Worm (Caenorhabditis elegans) whole organism, L4 larva: ENCODE results near the gene C45B2.1.

Experiments used
- D1046.2 ChIP-seq: fragments of 200-800 bp; sonication (Bioruptor generic); IDR thresholded peaks from 2 replicates; pipeline ENCODE4 v1.3.6; 2022; ENCODE audit warnings: missing genetic modification characterization, missing compliant biosample characterization
- F37D6.2 ChIP-seq: sonication (generic microtip); optimal IDR thresholded peaks from 2 replicates; lab custom pipeline; 2016; ENCODE audit warnings: mild to moderate bottlenecking, missing genetic modification characterization, missing compliant biosample characterization
- F44E2.7 ChIP-seq: fragments of 200-800 bp; sonication (Bioruptor generic); IDR thresholded peaks from 2 replicates; pipeline ENCODE4 v2.1.2; 2022; ENCODE audit warnings: missing genetic modification characterization, missing compliant biosample characterization
- F49E8.2 ChIP-seq: sonication (generic microtip); optimal IDR thresholded peaks from 2 replicates; lab custom pipeline; 2016; ENCODE audit warnings: missing compliant biosample characterization, mild to moderate bottlenecking, missing genetic modification characterization, borderline replicate concordance
- R02D3.7 ChIP-seq: fragments of 150-350 bp; sonication (generic microtip); optimal IDR thresholded peaks from 3 replicates; lab custom pipeline; 2014; ENCODE audit warnings: missing biosample characterization, missing genetic modification characterization
- Y105C5A.15 ChIP-seq: fragments of 200-800 bp; sonication (Bioruptor generic); IDR thresholded peaks from 2 replicates; pipeline ENCODE4 v1.3.6; 2022; ENCODE audit warnings: missing genetic modification characterization, missing compliant biosample characterization
- Y48G9A.11 ChIP-seq: fragments of 200-800 bp; sonication (Bioruptor generic); IDR thresholded peaks from 2 replicates; pipeline ENCODE4 v1.3.6; 2022; ENCODE audit warnings: missing genetic modification reagents, missing genetic modification characterization, missing compliant biosample characterization
- Y5F2A.4 ChIP-seq: fragments of 200-800 bp; sonication (Bioruptor generic); optimal IDR thresholded peaks from 2 replicates; lab custom pipeline; 2018; ENCODE audit warnings: mild to moderate bottlenecking, missing genetic modification characterization, missing compliant biosample characterization
- ZK546.5 ChIP-seq, 2 experiments: sonication (generic microtip); optimal IDR thresholded peaks; 2 replicates each; lab custom pipeline; 2017; ENCODE audit warnings: missing biosample characterization in 2 of 2, missing genetic modification characterization in 2 of 2
- aha-1 ChIP-seq: fragments of 150-350 bp; peaks from one replicate; lab custom pipeline; 2014; ENCODE audit warnings: missing biosample characterization, missing genetic modification characterization
- arid-1 ChIP-seq: fragments of 200-800 bp; sonication (Bioruptor generic); conservative IDR thresholded peaks from 2 replicates; pipeline ENCODE4 v1.3.6; 2022; ENCODE audit warnings: missing genetic modification reagents, missing genetic modification characterization, missing compliant biosample characterization
- attf-4 ChIP-seq: sonication (generic microtip); optimal IDR thresholded peaks from 3 replicates; lab custom pipeline; 2017; ENCODE audit warnings: missing biosample characterization, missing genetic modification characterization
- ceh-20 ChIP-seq: fragments of 200-800 bp; sonication (Bioruptor generic); IDR thresholded peaks from 2 replicates; pipeline ENCODE4 v1.3.6; 2022; ENCODE audit warnings: missing genetic modification reagents, missing genetic modification characterization, missing compliant biosample characterization
- ceh-32 ChIP-seq: sonication (generic microtip); optimal IDR thresholded peaks from 2 replicates; lab custom pipeline; 2016; ENCODE audit warnings: mild to moderate bottlenecking, missing genetic modification characterization, missing compliant biosample characterization; ENCODE audit not compliant: poor library complexity
- ceh-62 ChIP-seq: sonication (generic microtip); optimal IDR thresholded peaks from 2 replicates; lab custom pipeline; 2017; ENCODE audit warnings: missing biosample characterization, missing genetic modification characterization
- daf-19 ChIP-seq: fragments of 200-800 bp; sonication (Bioruptor generic); conservative IDR thresholded peaks from 2 replicates; pipeline ENCODE4 v1.3.6; 2022; ENCODE audit warnings: missing genetic modification characterization, missing compliant biosample characterization
- dmd-6 ChIP-seq: fragments of 200-800 bp; sonication (Bioruptor generic); IDR thresholded peaks from 2 replicates; pipeline ENCODE4 v1.3.6; 2022; ENCODE audit warnings: missing genetic modification reagents, missing genetic modification characterization, missing compliant biosample characterization
- duxl-1 ChIP-seq: sonication (generic microtip); optimal IDR thresholded peaks from 2 replicates; lab custom pipeline; 2016; ENCODE audit warnings: mild to moderate bottlenecking, missing genetic modification characterization, moderate library complexity, missing compliant biosample characterization; ENCODE audit not compliant: poor library complexity
- fos-1 ChIP-seq: fragments of 150-350 bp; optimal IDR thresholded peaks from 2 replicates; lab custom pipeline; 2014; ENCODE audit warnings: missing biosample characterization, missing genetic modification characterization
- hif-1 ChIP-seq, 2 experiments: sonication (generic microtip); optimal IDR thresholded peaks; 2 replicates each; lab custom pipeline; 2016 to 2017; ENCODE audit warnings: missing compliant biosample characterization in 2 of 2, missing genetic modification characterization in 2 of 2, missing genetic modification reagents in 2 of 2, missing genotype in 2 of 2, mild to moderate bottlenecking in 1 of 2
- hlh-11 ChIP-seq: fragments of 200-800 bp; sonication (Bioruptor generic); optimal IDR thresholded peaks from 2 replicates; lab custom pipeline; 2018; ENCODE audit warnings: mild to moderate bottlenecking, missing genetic modification characterization, missing compliant biosample characterization
- hmg-1.1 ChIP-seq: fragments of 200-800 bp; sonication (Bioruptor generic); IDR thresholded peaks from 2 replicates; pipeline ENCODE4 v1.3.6; 2022; ENCODE audit warnings: missing genetic modification reagents, missing genetic modification characterization, missing compliant biosample characterization
- jun-1 ChIP-seq: fragments of 150-350 bp; optimal IDR thresholded peaks from 2 replicates; lab custom pipeline; 2014; ENCODE audit warnings: missing biosample characterization, missing genetic modification reagents, missing genetic modification characterization
- lin-1 ChIP-seq: fragments of 200-800 bp; sonication (Bioruptor generic); IDR thresholded peaks from 2 replicates; pipeline ENCODE4 v1.3.6; 2022; ENCODE audit warnings: missing genetic modification reagents, missing genetic modification characterization, missing compliant biosample characterization
- lin-15B ChIP-seq: fragments of 150-350 bp; sonication (generic microtip); optimal IDR thresholded peaks from 3 replicates; lab custom pipeline; 2014; ENCODE audit warnings: missing biosample characterization, missing genetic modification characterization
- lir-3 ChIP-seq: sonication (generic microtip); optimal IDR thresholded peaks from 2 replicates; lab custom pipeline; 2016; ENCODE audit warnings: mild to moderate bottlenecking, missing genetic modification characterization, missing compliant biosample characterization
- lsy-2 ChIP-seq, 2 experiments: fragments of 150-350 bp in 1 of 2; sonication (generic microtip) in 1 of 2; optimal IDR thresholded peaks; 2 replicates each; lab custom pipeline; 2014 to 2017; ENCODE audit warnings: missing biosample characterization in 2 of 2, missing genetic modification characterization in 2 of 2
- mdl-1 ChIP-seq, 2 experiments: fragments of 150-350 bp in 1 of 2; sonication (generic microtip) in 1 of 2; optimal IDR thresholded peaks; 2 replicates each; lab custom pipeline; 2014 to 2017; ENCODE audit warnings: missing biosample characterization in 2 of 2, missing genetic modification characterization in 2 of 2
- mep-1 ChIP-seq: fragments of 150-350 bp; sonication (generic microtip); optimal IDR thresholded peaks from 3 replicates; lab custom pipeline; 2014; ENCODE audit warnings: missing biosample characterization, missing genetic modification characterization
- mes-2 ChIP-seq: sonication (generic microtip); optimal IDR thresholded peaks from 2 replicates; lab custom pipeline; 2016; ENCODE audit warnings: missing genotype, mild to moderate bottlenecking, missing genetic modification characterization, missing compliant biosample characterization; ENCODE audit not compliant: poor library complexity, severe bottlenecking
- mxl-2 ChIP-seq: fragments of 200-800 bp; sonication (Bioruptor generic); conservative IDR thresholded peaks from 2 replicates; pipeline ENCODE4 v1.3.6; 2022; ENCODE audit warnings: missing genetic modification reagents, missing genetic modification characterization, missing compliant biosample characterization
- nhr-10 ChIP-seq: fragments of 150-350 bp; optimal IDR thresholded peaks from 2 replicates; lab custom pipeline; 2014; ENCODE audit warnings: missing biosample characterization, missing genetic modification characterization
- nhr-102 ChIP-seq: sonication (generic microtip); optimal IDR thresholded peaks from 2 replicates; lab custom pipeline; 2016; ENCODE audit warnings: mild to moderate bottlenecking, missing genetic modification characterization, moderate library complexity, missing compliant biosample characterization
- nhr-28 ChIP-seq: fragments of 150-350 bp; optimal IDR thresholded peaks from 2 replicates; lab custom pipeline; 2014; ENCODE audit warnings: missing biosample characterization, missing genetic modification characterization
- nhr-48 ChIP-seq: sonication (generic microtip); optimal IDR thresholded peaks from 2 replicates; lab custom pipeline; 2016; ENCODE audit warnings: mild to moderate bottlenecking, missing genetic modification characterization, missing compliant biosample characterization
- nhr-76 ChIP-seq: fragments of 150-350 bp; optimal IDR thresholded peaks from 2 replicates; lab custom pipeline; 2014; ENCODE audit warnings: missing biosample characterization, missing genetic modification characterization
- nhr-77 ChIP-seq: fragments of 150-350 bp; optimal IDR thresholded peaks from 2 replicates; lab custom pipeline; 2014; ENCODE audit warnings: missing biosample characterization, missing genetic modification characterization
- php-3 ChIP-seq: fragments of 200-800 bp; sonication (Bioruptor generic); IDR thresholded peaks from 2 replicates; pipeline ENCODE4 v1.3.6; 2022; ENCODE audit warnings: missing genetic modification reagents, missing genetic modification characterization, missing compliant biosample characterization
- pqm-1 ChIP-seq: sonication (generic microtip); optimal IDR thresholded peaks from 2 replicates; lab custom pipeline; 2017; ENCODE audit warnings: missing biosample characterization, missing genetic modification characterization
- rbr-2 ChIP-seq: sonication (generic microtip); optimal IDR thresholded peaks from 2 replicates; lab custom pipeline; 2016; ENCODE audit warnings: missing genotype, missing genetic modification characterization, missing compliant biosample characterization
- set-16 ChIP-seq: fragments of 200-800 bp; sonication (Bioruptor generic); IDR thresholded peaks from 2 replicates; pipeline ENCODE4 v1.3.6; 2022; ENCODE audit warnings: missing genetic modification reagents, missing genetic modification characterization, missing compliant biosample characterization
- snpc-1.2 ChIP-seq: fragments of 200-800 bp; sonication (Bioruptor generic); IDR thresholded peaks from 2 replicates; pipeline ENCODE4 v1.3.6; 2022; ENCODE audit warnings: missing genetic modification reagents, missing genetic modification characterization, missing compliant biosample characterization
- tag-97 ChIP-seq: fragments of 200-800 bp; sonication (Bioruptor generic); IDR thresholded peaks from 2 replicates; pipeline ENCODE4 v1.3.6; 2022; ENCODE audit warnings: missing genetic modification characterization, missing compliant biosample characterization
- unc-39 ChIP-seq: sonication (generic microtip); optimal IDR thresholded peaks from 2 replicates; lab custom pipeline; 2017; ENCODE audit warnings: missing biosample characterization, missing genetic modification characterization
- unc-62 ChIP-seq, 3 experiments: fragments of 150-350 bp in 1 of 3; sonication (generic microtip); optimal IDR thresholded peaks in 2 of 3; peaks in 1 of 3; 1 replicate in 1 of 3; 2 replicates in 2 of 3; lab custom pipeline; 2014 to 2017; ENCODE audit warnings: missing biosample characterization in 3 of 3, missing genetic modification characterization in 3 of 3, missing genetic modification reagents in 3 of 3, missing genotype in 1 of 3
- zfp-2 ChIP-seq: sonication (generic microtip); optimal IDR thresholded peaks from 2 replicates; lab custom pipeline; 2016; ENCODE audit warnings: mild to moderate bottlenecking, missing genetic modification characterization, missing compliant biosample characterization

The C45B2.1 gene

ce11 chrX:6128225-6128686, 42.3 kb downstream of the C45B2.1 start, which contains the start of gene C15H9.9 (continued):
- TF ChIP-seq hmg-1.1: peak; percentile 52; the same call in 1 of the 2 replicates
- TF ChIP-seq F49E8.2: no peak
- peak in 1 of 2 experiments; percentile 24 for TF ChIP-seq unc-62 (GFP tag; optimal IDR thresholded peaks at IDR 0.05 in 1 of 2; lab: Kevin White, UChicago)
- no peak for TF ChIP-seq unc-62 (tag; optimal IDR thresholded peaks at IDR 0.05; lab: Kevin White, UChicago)
- TF ChIP-seq lir-3 (tag; lab: Kevin White, UChicago): no peak
- peak; percentile 37 for TF ChIP-seq mep-1
- no peak for TF ChIP-seq daf-19 (GFP tag; lab: Robert Waterston, UW)
- no peak for TF ChIP-seq duxl-1 (tag; lab: Kevin White, UChicago)
- no peak for TF ChIP-seq mxl-2 (GFP tag; lab: Robert Waterston, UW)
- no peak for TF ChIP-seq unc-39
- TF ChIP-seq pqm-1 (tag; lab: Kevin White, UChicago): no peak
- no peak for TF ChIP-seq arid-1 (GFP tag; lab: Robert Waterston, UW)
- TF ChIP-seq nhr-10 (tag; lab: Kevin White, UChicago): no peak
- TF ChIP-seq lin-1 (GFP tag; lab: Robert Waterston, UW): no peak
- peak; percentile 98 for TF ChIP-seq aha-1
- peak; percentile 2 for TF ChIP-seq rbr-2 (tag; lab: Kevin White, UChicago)

ce11 chrX:6128773-6129172, 42.8 kb downstream of the C45B2.1 start:
- TF ChIP-seq ceh-20 (GFP tag; lab: Robert Waterston, UW): no peak
- peak in 1 of 2 experiments; percentile 88 for TF ChIP-seq unc-62 (GFP tag; optimal IDR thresholded peaks at IDR 0.05 in 1 of 2; lab: Kevin White, UChicago)
- no peak for TF ChIP-seq unc-62 (tag; optimal IDR thresholded peaks at IDR 0.05; lab: Kevin White, UChicago)

- TF ChIP-seq lin-15B (tag; lab: Kevin White, UChicago) (no peak), F37D6.2 (no peak), nhr-77 (tag; lab: Kevin White, UChicago) (peak; percentile 34), mes-2 (tag; lab: Kevin White, UChicago) (peak; percentile 32), hif-1 (tag; optimal IDR thresholded peaks at IDR 0.05; lab: Kevin White, UChicago) (no peak), duxl-1 (tag; lab: Kevin White, UChicago) (no peak), dmd-6 (GFP tag; lab: Robert Waterston, UW) (peak; percentile 85), nhr-10 (tag; lab: Kevin White, UChicago) (no peak), snpc-1.2 (GFP tag; lab: Robert Waterston, UW) (no peak), fos-1 (no peak), D1046.2 (GFP tag; lab: Robert Waterston, UW) (no peak), mdl-1 (tag; optimal IDR thresholded peaks at IDR 0.05; lab: Kevin White, UChicago) (peak in 1 of 2 experiments; percentile 26), Y5F2A.4 (GFP tag; lab: Kevin White, UChicago) (no peak), Y105C5A.15 (GFP tag; lab: Robert Waterston, UW) (no peak), tag-97 (GFP tag; lab: Robert Waterston, UW) (no peak), nhr-28 (peak; percentile 79), ceh-62 (tag; lab: Kevin White, UChicago) (no peak), unc-62 (GFP tag; optimal IDR thresholded peaks at IDR 0.05 in 1 of 2; lab: Kevin White, UChicago) (no peak), unc-62 (tag; optimal IDR thresholded peaks at IDR 0.05; lab: Kevin White, UChicago) (no peak), jun-1 (tag; lab: Kevin White, UChicago) (no peak), lsy-2 (tag; optimal IDR thresholded peaks at IDR 0.05; lab: Kevin White, UChicago) (peak in 1 of 2 experiments; percentile 16), nhr-76 (tag; lab: Kevin White, UChicago) (no peak), Y48G9A.11 (no peak), set-16 (GFP tag; lab: Robert Waterston, UW) (no peak; the same call in 1 of the 2 replicates), attf-4 (tag; lab: Kevin White, UChicago) (no peak), lin-1 (GFP tag; lab: Robert Waterston, UW) (no peak), nhr-48 (tag; lab: Kevin White, UChicago) (peak; percentile 15), aha-1 (peak; percentile 51), R02D3.7 (tag; lab: Kevin White, UChicago) (no peak), hlh-11 (peak; percentile 77), ceh-32 (tag; lab: Kevin White, UChicago) (no peak), php-3 (GFP tag; lab: Robert Waterston, UW) (peak; percentile 53; the same call in 1 of the 2 replicates), nhr-102 (no peak), F44E2.7 (GFP tag; lab: Robert Waterston, UW) (no peak), zfp-2 (no peak), ZK546.5 (tag; optimal IDR thresholded peaks at IDR 0.05; lab: Kevin White, UChicago) (no peak)
These were observed 43.4 kb downstream of the C45B2.1 start for ce11 chrX:6129277-6129676.
